Fruit fly (Drosophila melanogaster) whole organism, prepupa: ENCODE results near the gene mia.

ENCODE experiments used
- CG10631 ChIP-seq: fragments of 200-800 bp; sonication (Bioruptor generic); optimal IDR thresholded peaks from 2 replicates; lab custom pipeline; 2016; ENCODE audit warnings: missing biosample characterization, missing genetic modification characterization
- CG10669 ChIP-seq: fragments of 200-800 bp; sonication (Bioruptor generic); optimal IDR thresholded peaks from 3 replicates; lab custom pipeline; 2018; ENCODE audit warnings: missing biosample characterization, mild to moderate bottlenecking, missing genetic modification characterization, moderate library complexity
- CG11294 ChIP-seq: fragments of 200-800 bp; sonication (Bioruptor generic); IDR thresholded peaks from 2 replicates; pipeline ENCODE4 v1.3.6; 2022; ENCODE audit warnings: missing biosample characterization, missing genetic modification characterization
- CG11762 ChIP-seq: fragments of 200-800 bp; sonication (Bioruptor generic); optimal IDR thresholded peaks from 3 replicates; lab custom pipeline; 2016; ENCODE audit warnings: missing biosample characterization, missing genetic modification characterization; ENCODE audit not compliant: insufficient read depth
- CG11902 ChIP-seq: fragments of 200-800 bp; sonication (Bioruptor generic); optimal IDR thresholded peaks from 3 replicates; lab custom pipeline; 2016; ENCODE audit warnings: missing biosample characterization, missing genetic modification characterization
- CG15336 ChIP-seq: fragments of 200-800 bp; sonication (Bioruptor generic); IDR thresholded peaks from 2 replicates; pipeline ENCODE4 v1.3.6; 2022; ENCODE audit warnings: missing biosample characterization, missing genetic modification characterization
- CG1621 ChIP-seq: fragments of 200-800 bp; sonication (Bioruptor generic); optimal IDR thresholded peaks from 3 replicates; lab custom pipeline; 2018; ENCODE audit warnings: missing biosample characterization, mild to moderate bottlenecking, missing genetic modification characterization
- CG16779 ChIP-seq: fragments of 200-800 bp; sonication (Bioruptor generic); optimal IDR thresholded peaks from 3 replicates; lab custom pipeline; 2017; ENCODE audit warnings: missing biosample characterization, mild to moderate bottlenecking, missing genetic modification characterization
- CG3032 ChIP-seq: fragments of 200-800 bp; optimal IDR thresholded peaks from 2 replicates; lab custom pipeline; 2019; ENCODE audit warnings: missing biosample characterization, mild to moderate bottlenecking, missing genetic modification characterization, moderate library complexity
- CG31627 ChIP-seq: fragments of 200-800 bp; sonication (Bioruptor generic); optimal IDR thresholded peaks from 3 replicates; lab custom pipeline; 2016; ENCODE audit warnings: missing biosample characterization, missing genetic modification characterization
- CG32006 ChIP-seq: fragments of 200-800 bp; sonication (Bioruptor generic); optimal IDR thresholded peaks from 3 replicates; lab custom pipeline; 2017; ENCODE audit warnings: missing biosample characterization, mild to moderate bottlenecking, missing genetic modification characterization
- CG34406 ChIP-seq: fragments of 200-800 bp; sonication (Bioruptor generic); optimal IDR thresholded peaks from 3 replicates; lab custom pipeline; 2016; ENCODE audit warnings: missing biosample characterization, missing genetic modification characterization
- CG3919 ChIP-seq: fragments of 200-800 bp; sonication (Bioruptor generic); optimal IDR thresholded peaks from 3 replicates; lab custom pipeline; 2016; ENCODE audit warnings: missing biosample characterization, missing genetic modification characterization
- CG4318 ChIP-seq: fragments of 200-800 bp; sonication (Bioruptor generic); optimal IDR thresholded peaks from 3 replicates; lab custom pipeline; 2017; ENCODE audit warnings: missing biosample characterization, mild to moderate bottlenecking, missing genetic modification characterization
- CG6276 ChIP-seq: fragments of 200-800 bp; sonication (Bioruptor generic); optimal IDR thresholded peaks from 2 replicates; lab custom pipeline; 2017; ENCODE audit warnings: missing biosample characterization, mild to moderate bottlenecking, missing genetic modification characterization
- CG6792 ChIP-seq: fragments of 200-800 bp; sonication (Bioruptor generic); optimal IDR thresholded peaks from 3 replicates; lab custom pipeline; 2016; ENCODE audit warnings: missing biosample characterization, missing genetic modification characterization
- CG6808 ChIP-seq: fragments of 200-800 bp; sonication (Bioruptor generic); optimal IDR thresholded peaks from 3 replicates; lab custom pipeline; 2017; ENCODE audit warnings: missing biosample characterization, missing genetic modification characterization, mild to moderate bottlenecking, moderate library complexity, missing genetic modification reagents
- CG6854 ChIP-seq: fragments of 200-800 bp; sonication (Bioruptor generic); optimal IDR thresholded peaks from 2 replicates; lab custom pipeline; 2017; ENCODE audit warnings: missing biosample characterization, mild to moderate bottlenecking, missing genetic modification characterization
- CG8119 ChIP-seq: fragments of 200-800 bp; sonication (Bioruptor generic); IDR thresholded peaks from 3 replicates; pipeline ENCODE4 v1.3.6; 2022; ENCODE audit warnings: missing biosample characterization, missing genetic modification characterization
- CG8632 ChIP-seq: fragments of 200-800 bp; sonication (Bioruptor generic); optimal IDR thresholded peaks from 3 replicates; lab custom pipeline; 2016; ENCODE audit warnings: missing biosample characterization, missing genetic modification characterization
- CG9139 ChIP-seq: fragments of 200-800 bp; sonication (Bioruptor generic); optimal IDR thresholded peaks from 3 replicates; lab custom pipeline; 2017; ENCODE audit warnings: missing biosample characterization, mild to moderate bottlenecking, missing genetic modification characterization
- Eip93F ChIP-seq: fragments of 200-800 bp; sonication (Bioruptor generic); optimal IDR thresholded peaks from 2 replicates; lab custom pipeline; 2016; ENCODE audit warnings: missing biosample characterization, mild to moderate bottlenecking, missing genetic modification characterization
- Ets96B ChIP-seq: fragments of 200-800 bp; optimal IDR thresholded peaks from 2 replicates; lab custom pipeline; 2019; ENCODE audit warnings: missing biosample characterization, mild to moderate bottlenecking, missing genetic modification characterization, moderate library complexity
- Hr38 ChIP-seq: sonication (Bioruptor generic); optimal IDR thresholded peaks from 2 replicates; lab custom pipeline; 2016; ENCODE audit warnings: missing biosample characterization, missing genetic modification characterization
- Hr39 ChIP-seq: fragments of 200-800 bp; sonication (Bioruptor generic); optimal IDR thresholded peaks from 2 replicates; lab custom pipeline; 2016; ENCODE audit warnings: missing biosample characterization, missing genetic modification characterization
- Lpt ChIP-seq: fragments of 200-800 bp; sonication (Bioruptor generic); optimal IDR thresholded peaks from 3 replicates; lab custom pipeline; 2016; ENCODE audit warnings: missing biosample characterization, missing genetic modification characterization
- OdsH ChIP-seq: fragments of 200-800 bp; sonication (Bioruptor generic); optimal IDR thresholded peaks from 3 replicates; lab custom pipeline; 2016; ENCODE audit warnings: missing biosample characterization, missing genetic modification characterization
- Smox ChIP-seq: fragments of 200-800 bp; sonication (Bioruptor generic); optimal IDR thresholded peaks from 3 replicates; lab custom pipeline; 2016; ENCODE audit warnings: missing biosample characterization, missing genetic modification characterization
- Sox102F ChIP-seq: fragments of 200-800 bp; sonication (Bioruptor generic); optimal IDR thresholded peaks from 2 replicates; lab custom pipeline; 2016; ENCODE audit warnings: missing biosample characterization, mild to moderate bottlenecking, missing genetic modification characterization
- Sox15 ChIP-seq: fragments of 200-800 bp; sonication (Bioruptor generic); optimal IDR thresholded peaks from 3 replicates; lab custom pipeline; 2016; ENCODE audit warnings: missing biosample characterization, missing genetic modification characterization
- acj6 ChIP-seq: fragments of 200-800 bp; sonication (Bioruptor generic); optimal IDR thresholded peaks from 3 replicates; lab custom pipeline; 2016; ENCODE audit warnings: missing biosample characterization, missing genetic modification characterization
- cyc ChIP-seq: fragments of 200-800 bp; sonication (Bioruptor generic); optimal IDR thresholded peaks from 3 replicates; lab custom pipeline; 2016; ENCODE audit warnings: missing biosample characterization, missing genetic modification characterization
- dac ChIP-seq: fragments of 200-800 bp; sonication (Bioruptor generic); optimal IDR thresholded peaks from 2 replicates; lab custom pipeline; 2017; ENCODE audit warnings: missing biosample characterization, mild to moderate bottlenecking, missing genetic modification characterization
- dsx ChIP-seq: fragments of 200-800 bp; optimal IDR thresholded peaks from 3 replicates; lab custom pipeline; 2019; ENCODE audit warnings: missing biosample characterization, mild to moderate bottlenecking, missing genetic modification characterization, moderate library complexity; ENCODE audit not compliant: poor library complexity, severe bottlenecking
- eg ChIP-seq: fragments of 200-800 bp; sonication (Bioruptor generic); IDR thresholded peaks from 3 replicates; pipeline ENCODE4 v1.3.6; 2022; ENCODE audit warnings: missing biosample characterization, missing genetic modification characterization
- esn ChIP-seq: fragments of 200-800 bp; sonication (Bioruptor generic); optimal IDR thresholded peaks from 2 replicates; lab custom pipeline; 2016; ENCODE audit warnings: missing biosample characterization, mild to moderate bottlenecking, missing genetic modification characterization, moderate library complexity
- fd59A ChIP-seq: fragments of 200-800 bp; sonication (Bioruptor generic); optimal IDR thresholded peaks from 2 replicates; lab custom pipeline; 2017; ENCODE audit warnings: missing biosample characterization, mild to moderate bottlenecking, missing genetic modification characterization, missing genetic modification reagents
- fd85E ChIP-seq: fragments of 200-800 bp; sonication (Bioruptor generic); optimal IDR thresholded peaks from 3 replicates; lab custom pipeline; 2016; ENCODE audit warnings: missing biosample characterization, missing genetic modification characterization
- fkh ChIP-seq: fragments of 200-800 bp; sonication (Bioruptor generic); optimal IDR thresholded peaks from 3 replicates; lab custom pipeline; 2017; ENCODE audit warnings: missing biosample characterization, mild to moderate bottlenecking, missing genetic modification characterization, moderate library complexity
- lz ChIP-seq: fragments of 200-800 bp; sonication (Bioruptor generic); optimal IDR thresholded peaks from 3 replicates; lab custom pipeline; 2016; ENCODE audit warnings: missing biosample characterization, missing genetic modification characterization
- net ChIP-seq: fragments of 200-800 bp; sonication (Bioruptor generic); optimal IDR thresholded peaks from 3 replicates; lab custom pipeline; 2016; ENCODE audit warnings: missing biosample characterization, missing genetic modification characterization
- pdm3 ChIP-seq: fragments of 200-800 bp; sonication (Bioruptor generic); optimal IDR thresholded peaks from 3 replicates; lab custom pipeline; 2016; ENCODE audit warnings: missing biosample characterization, missing genetic modification characterization
- spab ChIP-seq: fragments of 200-800 bp; sonication (Bioruptor generic); optimal IDR thresholded peaks from 2 replicates; lab custom pipeline; 2017; ENCODE audit warnings: missing biosample characterization, mild to moderate bottlenecking, missing genetic modification characterization, missing genetic modification reagents
- ss ChIP-seq, 2 experiments: fragments of 200-800 bp; sonication (Bioruptor generic); optimal IDR thresholded peaks; 2 replicates in 1 of 2; 3 replicates in 1 of 2; lab custom pipeline; 2017 to 2018; ENCODE audit warnings: mild to moderate bottlenecking in 2 of 2, missing biosample characterization in 2 of 2, missing genetic modification characterization in 2 of 2, moderate library complexity in 1 of 2
- svp ChIP-seq: fragments of 200-800 bp; sonication (Bioruptor generic); peaks from one replicate; lab custom pipeline; 2016; ENCODE audit warnings: missing biosample characterization, missing genetic modification characterization
- topi ChIP-seq: fragments of 200-800 bp; sonication (Bioruptor generic); optimal IDR thresholded peaks from 3 replicates; lab custom pipeline; 2016; ENCODE audit warnings: missing biosample characterization, missing genetic modification characterization
- vri ChIP-seq: fragments of 200-800 bp; sonication (Bioruptor generic); optimal IDR thresholded peaks from 3 replicates; lab custom pipeline; 2016; ENCODE audit warnings: missing biosample characterization, mild to moderate bottlenecking, missing genetic modification characterization

mia gene

dm6 chr3R:5551068-5551467, at the start of gene mia:
mia (minus strand) TSS chr3R:5551168.
- no peak for TF ChIP-seq Ets96B (tag; lab: Kevin White, UChicago)
- no peak for TF ChIP-seq eg
- no peak for TF ChIP-seq CG32006 (GFP tag; lab: Kevin White, UChicago)
- TF ChIP-seq esn (GFP tag; lab: Kevin White, UChicago): no peak
- no peak for TF ChIP-seq Hr38 (GFP tag; lab: Kevin White, UChicago)
- no peak for TF ChIP-seq CG8632 (GFP tag; lab: Kevin White, UChicago)
- no peak for TF ChIP-seq CG11902 (GFP tag; lab: Kevin White, UChicago)
- TF ChIP-seq pdm3 (GFP tag; lab: Kevin White, UChicago): no peak
- no peak for TF ChIP-seq CG6792 (GFP tag; lab: Kevin White, UChicago)

dm6 chr3R:5600361-5601043, 49.5 kb upstream of the mia start:
- TF ChIP-seq CG15336 (GFP tag; lab: Robert Waterston, UW): no peak
- no peak for TF ChIP-seq fd59A (GFP tag; lab: Kevin White, UChicago)
- no peak for TF ChIP-seq OdsH (GFP tag; lab: Kevin White, UChicago)
- TF ChIP-seq svp (GFP tag; lab: Kevin White, UChicago): peak; percentile 70
- TF ChIP-seq topi (GFP tag; lab: Kevin White, UChicago): no peak
- TF ChIP-seq eg: no peak
- TF ChIP-seq CG3919 (GFP tag; lab: Kevin White, UChicago): no peak
- TF ChIP-seq cyc (GFP tag; lab: Kevin White, UChicago): no peak
- TF ChIP-seq CG1621 (tag; lab: Kevin White, UChicago): peak; percentile 74
- no peak for TF ChIP-seq Smox
- no peak for TF ChIP-seq CG6276
- no peak for TF ChIP-seq Sox102F
- TF ChIP-seq net (GFP tag; lab: Kevin White, UChicago): no peak
- no peak for TF ChIP-seq Hr39 (GFP tag; lab: Kevin White, UChicago)
- TF ChIP-seq acj6: no peak
- TF ChIP-seq CG10669: no peak
- TF ChIP-seq ss (GFP tag; optimal IDR thresholded peaks at IDR 0.05; lab: Kevin White, UChicago): peak; percentile 68 to 70
- TF ChIP-seq Lpt (GFP tag; lab: Kevin White, UChicago): peak; percentile 11
- TF ChIP-seq CG32006 (GFP tag; lab: Kevin White, UChicago): no peak
- TF ChIP-seq CG11762 (GFP tag; lab: Kevin White, UChicago): no peak
- peak; percentile 63 for TF ChIP-seq CG9139 (GFP tag; lab: Kevin White, UChicago)
- no peak for TF ChIP-seq CG11902 (GFP tag; lab: Kevin White, UChicago)
- no peak for TF ChIP-seq spab
- TF ChIP-seq CG6792 (GFP tag; lab: Kevin White, UChicago): no peak
- no peak for TF ChIP-seq CG8119 (GFP tag; lab: Robert Waterston, UW)
- TF ChIP-seq CG6854: no peak
- no peak for TF ChIP-seq CG4318 (GFP tag; lab: Kevin White, UChicago)
- TF ChIP-seq dac (GFP tag; lab: Kevin White, UChicago): no peak
- no peak for TF ChIP-seq Sox15 (GFP tag; lab: Kevin White, UChicago)
- peak; percentile 96 for TF ChIP-seq vri
- TF ChIP-seq Ets96B (tag; lab: Kevin White, UChicago): no peak
- no peak for TF ChIP-seq CG8632 (GFP tag; lab: Kevin White, UChicago)
- TF ChIP-seq CG11294 (GFP tag; lab: Robert Waterston, UW): no peak
- TF ChIP-seq CG34406 (GFP tag; lab: Kevin White, UChicago): no peak
- TF ChIP-seq dsx (GFP tag; lab: Kevin White, UChicago): peak; percentile 75
- no peak for TF ChIP-seq CG3032 (tag; lab: Kevin White, UChicago)
- TF ChIP-seq CG16779: peak; percentile 43
- peak; percentile 46 for TF ChIP-seq CG6808
- TF ChIP-seq Eip93F: peak; percentile 58
- no peak for TF ChIP-seq Hr38 (GFP tag; lab: Kevin White, UChicago)
- TF ChIP-seq fkh (GFP tag; lab: Kevin White, UChicago): peak; percentile 56
- no peak for TF ChIP-seq pdm3 (GFP tag; lab: Kevin White, UChicago)
- no peak for TF ChIP-seq fd85E
- no peak for TF ChIP-seq CG31627 (GFP tag; lab: Kevin White, UChicago)
- TF ChIP-seq lz: peak; percentile 7
- TF ChIP-seq esn (GFP tag; lab: Kevin White, UChicago): no peak
- no peak for TF ChIP-seq CG10631
